Fruit fly (Drosophila melanogaster) Kc167 (cell line): ENCODE results near the gene prt.

ENCODE experiments used
- Myc ChIP-seq: fragments of >200 bp; optimal IDR thresholded peaks from 2 replicates; lab custom pipeline; 2017; ENCODE audit warnings: missing external identifiers
- Sin3A ChIP-seq: fragments of >200 bp; optimal IDR thresholded peaks from 2 replicates; lab custom pipeline; 2018; ENCODE audit warnings: missing external identifiers
- h ChIP-seq: fragments of >200 bp; optimal IDR thresholded peaks from 3 replicates; lab custom pipeline; 2018; ENCODE audit warnings: missing external identifiers

dm6 chr3R:23713901-23714300, 15.1 kb upstream of the prt start:
- TF ChIP-seq Myc (lab: Kevin White, UChicago) (no peak), h (lab: Kevin White, UChicago) (no peak), Sin3A (lab: Kevin White, UChicago) (no peak)
